Fruit fly (Drosophila melanogaster): ENCODE results near the gene ninaB.

Gene ninaB

dm6 chr3R:13715674-13716454, 15.5 kb downstream of the ninaB start:
- TF ChIP-seq CG8478 (optimal IDR thresholded peaks at IDR 0.05) (no peak), CTCF (optimal IDR thresholded peaks at IDR 0.05) (no peak)

- TF ChIP-seq CTCF (optimal IDR thresholded peaks at IDR 0.05) (no peak), CG8478 (optimal IDR thresholded peaks at IDR 0.05) (no peak)
These were observed 16.5 kb downstream of the ninaB start for dm6 chr3R:13716827-13717226.

dm6 chr3R:13718076-13718475, 17.7 kb downstream of the ninaB start, which contains the start of gene Ubc87F:
Ubc87F (minus strand) TSS chr3R:13718176.
- no peak for TF ChIP-seq CG8478 (optimal IDR thresholded peaks at IDR 0.05)
- TF ChIP-seq CTCF (optimal IDR thresholded peaks at IDR 0.05): no peak

dm6 chr3R:13719053-13719452, 18.7 kb downstream of the ninaB start:
- TF ChIP-seq CG8478 (optimal IDR thresholded peaks at IDR 0.05) (no peak), CTCF (optimal IDR thresholded peaks at IDR 0.05) (no peak)

dm6 chr3R:13720798-13721197, 20.4 kb downstream of the ninaB start:
- TF ChIP-seq CTCF (optimal IDR thresholded peaks at IDR 0.05) (no peak), CG8478 (optimal IDR thresholded peaks at IDR 0.05) (no peak)

dm6 chr3R:13721998-13722397, 21.6 kb downstream of the ninaB start:
- TF ChIP-seq CTCF (optimal IDR thresholded peaks at IDR 0.05) (no peak), CG8478 (optimal IDR thresholded peaks at IDR 0.05) (no peak)

- no peak for TF ChIP-seq CTCF (optimal IDR thresholded peaks at IDR 0.05)
- TF ChIP-seq CG8478 (optimal IDR thresholded peaks at IDR 0.05): no peak
These were observed 22.1 kb downstream of the ninaB start for dm6 chr3R:13722451-13722850.

- no peak for TF ChIP-seq CG8478 (optimal IDR thresholded peaks at IDR 0.05)
- no peak for TF ChIP-seq CTCF (optimal IDR thresholded peaks at IDR 0.05)
These were observed 23.8 kb downstream of the ninaB start for dm6 chr3R:13724029-13724638.

dm6 chr3R:13726795-13727194, 26.4 kb downstream of the ninaB start:
- TF ChIP-seq CG8478 (optimal IDR thresholded peaks at IDR 0.05) (no peak), CTCF (optimal IDR thresholded peaks at IDR 0.05) (no peak)

- no peak for TF ChIP-seq CG8478 (optimal IDR thresholded peaks at IDR 0.05)
- TF ChIP-seq CTCF (optimal IDR thresholded peaks at IDR 0.05): no peak
These were observed 28.5 kb downstream of the ninaB start for dm6 chr3R:13728897-13729296.

dm6 chr3R:13730005-13730404, 29.6 kb downstream of the ninaB start:
- TF ChIP-seq CG8478 (optimal IDR thresholded peaks at IDR 0.05) (no peak), CTCF (optimal IDR thresholded peaks at IDR 0.05) (no peak)

- no peak for TF ChIP-seq CG8478 (optimal IDR thresholded peaks at IDR 0.05)
These were observed 35.0 kb downstream of the ninaB start for dm6 chr3R:13735304-13735898.

dm6 chr3R:13746066-13746673, 45.8 kb downstream of the ninaB start:
- no peak for TF ChIP-seq CG8478 (optimal IDR thresholded peaks at IDR 0.05)
- no peak for TF ChIP-seq CTCF (optimal IDR thresholded peaks at IDR 0.05)

Measured in S2 (cell line).